Worm (Caenorhabditis elegans) whole organism, L4/young adult: Measurements from ENCODE around the gene C44H4.4.

Source experiments
- W03F9.2 ChIP-seq: fragments of 150-350 bp; optimal IDR thresholded peaks from 2 replicates; lab custom pipeline; 2014; ENCODE audit warnings: missing biosample characterization, missing genetic modification characterization
- him-1 ChIP-seq: sonication (generic microtip); optimal IDR thresholded peaks from 2 replicates; lab custom pipeline; 2016; ENCODE audit warnings: missing genotype, missing genetic modification reagents, missing genetic modification characterization, missing compliant biosample characterization

ce11 chrX:14637445-14637844 is 48.5 kb upstream of the C44H4.4 start:
- TF ChIP-seq him-1 = no peak
- no peak for TF ChIP-seq W03F9.2 (tag; lab: Kevin White, UChicago)
